Worm (Caenorhabditis elegans) whole organism, L2 larva: ENCODE results near the gene nlp-17.

ENCODE experiments used
- C34F6.9 ChIP-seq: fragments of 150-350 bp; optimal IDR thresholded peaks from 2 replicates; lab custom pipeline; 2014; ENCODE audit warnings: missing biosample characterization, missing genetic modification characterization
- R02D3.7 ChIP-seq: fragments of 150-350 bp; optimal IDR thresholded peaks from 2 replicates; lab custom pipeline; 2014; ENCODE audit warnings: missing biosample characterization, missing genetic modification characterization
- Y55F3AM.14 ChIP-seq: fragments of 200-800 bp; sonication (Bioruptor generic); optimal IDR thresholded peaks from 2 replicates; lab custom pipeline; 2018; ENCODE audit warnings: mild to moderate bottlenecking, missing genetic modification characterization, missing compliant biosample characterization
- ZK546.5 ChIP-seq: sonication (generic microtip); optimal IDR thresholded peaks from 2 replicates; lab custom pipeline; 2017; ENCODE audit warnings: missing biosample characterization, missing genetic modification characterization
- alr-1 ChIP-seq: fragments of 150-350 bp; optimal IDR thresholded peaks from 2 replicates; lab custom pipeline; 2014; ENCODE audit warnings: missing biosample characterization, missing genetic modification characterization
- aly-2 ChIP-seq: fragments of 150-350 bp; optimal IDR thresholded peaks from 2 replicates; lab custom pipeline; 2014; ENCODE audit warnings: missing biosample characterization, missing genetic modification characterization
- ama-1 ChIP-seq: fragments of 150-350 bp; optimal IDR thresholded peaks from 2 replicates; lab custom pipeline; 2018; ENCODE audit warnings: inconsistent platforms
- blmp-1 ChIP-seq: sonication (generic microtip); optimal IDR thresholded peaks from 2 replicates; lab custom pipeline; 2017; ENCODE audit warnings: missing genetic modification characterization, mild to moderate bottlenecking, missing compliant biosample characterization, antibody characterized with exemption, moderate library complexity; ENCODE audit not compliant: insufficient read depth
- ceh-16 ChIP-seq: fragments of 150-350 bp; optimal IDR thresholded peaks from 2 replicates; lab custom pipeline; 2014; ENCODE audit warnings: missing biosample characterization, missing genetic modification characterization
- ceh-82 ChIP-seq: fragments of 150-350 bp; optimal IDR thresholded peaks from 2 replicates; lab custom pipeline; 2014; ENCODE audit warnings: missing biosample characterization, missing genetic modification characterization
- elt-1 ChIP-seq: fragments of 150-350 bp; optimal IDR thresholded peaks from 2 replicates; lab custom pipeline; 2014; ENCODE audit warnings: missing biosample characterization, missing genetic modification characterization
- fos-1 ChIP-seq: fragments of 150-350 bp; optimal IDR thresholded peaks from 2 replicates; lab custom pipeline; 2014; ENCODE audit warnings: missing biosample characterization, missing genetic modification characterization
- gmeb-1 ChIP-seq: fragments of 150-350 bp; optimal IDR thresholded peaks from 2 replicates; lab custom pipeline; 2014; ENCODE audit warnings: missing biosample characterization, missing genetic modification characterization
- lin-11 ChIP-seq: fragments of 150-350 bp; sonication (generic microtip); optimal IDR thresholded peaks from 2 replicates; lab custom pipeline; 2014; ENCODE audit warnings: missing biosample characterization, missing genetic modification characterization, inconsistent platforms, mixed read lengths
- lin-13 ChIP-seq: fragments of 150-350 bp; optimal IDR thresholded peaks from 2 replicates; lab custom pipeline; 2014; ENCODE audit warnings: missing biosample characterization, missing genetic modification reagents, missing genetic modification characterization
- lin-39 ChIP-seq: fragments of 150-350 bp; optimal IDR thresholded peaks from 2 replicates; lab custom pipeline; 2014; ENCODE audit warnings: missing biosample characterization, missing genetic modification reagents, missing genetic modification characterization
- mab-5 ChIP-seq: fragments of 150-350 bp; optimal IDR thresholded peaks from 2 replicates; lab custom pipeline; 2014; ENCODE audit warnings: missing biosample characterization, missing genetic modification characterization
- nhr-10 ChIP-seq: sonication (generic microtip); optimal IDR thresholded peaks from 2 replicates; lab custom pipeline; 2017; ENCODE audit warnings: missing biosample characterization, missing genetic modification characterization
- nhr-11 ChIP-seq: fragments of 150-350 bp; optimal IDR thresholded peaks from 2 replicates; lab custom pipeline; 2014; ENCODE audit warnings: missing biosample characterization, missing genetic modification characterization
- nhr-12 ChIP-seq: fragments of 150-350 bp; optimal IDR thresholded peaks from 2 replicates; lab custom pipeline; 2014; ENCODE audit warnings: missing biosample characterization, missing genetic modification characterization
- nhr-129 ChIP-seq: fragments of 150-350 bp; optimal IDR thresholded peaks from 2 replicates; lab custom pipeline; 2014; ENCODE audit warnings: missing biosample characterization, missing genetic modification characterization
- nhr-21 ChIP-seq: fragments of 150-350 bp; optimal IDR thresholded peaks from 2 replicates; lab custom pipeline; 2014; ENCODE audit warnings: missing biosample characterization, missing genetic modification characterization
- nhr-237 ChIP-seq: fragments of 150-350 bp; optimal IDR thresholded peaks from 2 replicates; lab custom pipeline; 2014; ENCODE audit warnings: missing biosample characterization, missing genetic modification characterization
- nhr-25 ChIP-seq: fragments of 150-350 bp; sonication (generic microtip); optimal IDR thresholded peaks from 3 replicates; lab custom pipeline; 2014; ENCODE audit warnings: missing biosample characterization, missing genetic modification characterization
- nhr-77 ChIP-seq: fragments of 150-350 bp; optimal IDR thresholded peaks from 2 replicates; lab custom pipeline; 2014; ENCODE audit warnings: missing biosample characterization, missing genetic modification characterization
- sem-4 ChIP-seq: fragments of 150-350 bp; optimal IDR thresholded peaks from 2 replicates; lab custom pipeline; 2014; ENCODE audit warnings: missing biosample characterization, missing genetic modification reagents, missing genetic modification characterization
- sma-3 ChIP-seq: sonication (generic microtip); optimal IDR thresholded peaks from 2 replicates; lab custom pipeline; 2016; ENCODE audit warnings: missing genetic modification reagents, missing genetic modification characterization, missing compliant biosample characterization
- sma-9 ChIP-seq, 2 experiments: fragments of 150-350 bp in 1 of 2; sonication (generic microtip) in 1 of 2; optimal IDR thresholded peaks; 2 replicates each; lab custom pipeline; 2014 to 2016; ENCODE audit warnings: missing genetic modification characterization in 2 of 2, mild to moderate bottlenecking in 1 of 2, missing biosample characterization in 1 of 2, missing compliant biosample characterization in 1 of 2, missing genetic modification reagents in 1 of 2, moderate library complexity in 1 of 2
- snpc-4 ChIP-seq: fragments of 150-350 bp; optimal IDR thresholded peaks from 2 replicates; lab custom pipeline; 2014; ENCODE audit warnings: missing biosample characterization, missing genetic modification characterization
- unc-39 ChIP-seq: fragments of 150-350 bp; optimal IDR thresholded peaks from 2 replicates; lab custom pipeline; 2014; ENCODE audit warnings: missing biosample characterization, missing genetic modification characterization
- unc-62 ChIP-seq: fragments of 150-350 bp; optimal IDR thresholded peaks from 2 replicates; lab custom pipeline; 2014; ENCODE audit warnings: missing biosample characterization, missing genetic modification reagents, missing genetic modification characterization
- zag-1 ChIP-seq: fragments of 150-350 bp; optimal IDR thresholded peaks from 2 replicates; lab custom pipeline; 2014; ENCODE audit warnings: missing biosample characterization, missing genetic modification characterization
- ztf-1 ChIP-seq: fragments of 200-800 bp; sonication (Bioruptor generic); conservative IDR thresholded peaks from 2 replicates; pipeline ENCODE4 v1.3.6; 2022; ENCODE audit warnings: missing genetic modification characterization, missing compliant biosample characterization
- ztf-4 ChIP-seq: fragments of 150-350 bp; optimal IDR thresholded peaks from 2 replicates; lab custom pipeline; 2014; ENCODE audit warnings: missing biosample characterization, missing genetic modification characterization

Gene nlp-17

ce11 chrIV:13483596-13483995 lies 22.0 kb downstream of the nlp-17 start:
- TF ChIP-seq aly-2 (tag; lab: Kevin White, UChicago) (no peak), ceh-16 (tag; lab: Kevin White, UChicago) (no peak), nhr-237 (tag; lab: Kevin White, UChicago) (no peak), ztf-4 (no peak), sma-9 (GFP tag; optimal IDR thresholded peaks at IDR 0.05; lab: Kevin White, UChicago) (no peak), sma-9 (tag; optimal IDR thresholded peaks at IDR 0.05; lab: Kevin White, UChicago) (no peak), sem-4 (tag; lab: Kevin White, UChicago) (no peak), C34F6.9 (no peak), nhr-77 (no peak), nhr-10 (no peak), nhr-129 (tag; lab: Kevin White, UChicago) (no peak), unc-39 (no peak), nhr-12 (tag; lab: Kevin White, UChicago) (no peak), ztf-1 (GFP tag; lab: Robert Waterston, UW) (no peak)
- TF ChIP-seq, all 48 proteins: peak for 0

- no peak for TF ChIP-seq lin-11 (tag; lab: Kevin White, UChicago)
- TF ChIP-seq R02D3.7, result no peak
- no peak for TF ChIP-seq nhr-21 (tag; lab: Kevin White, UChicago)
- no peak for TF ChIP-seq nhr-10
- TF ChIP-seq ceh-16 (tag; lab: Kevin White, UChicago), result no peak
- no peak for TF ChIP-seq snpc-4 (tag; lab: Kevin White, UChicago)
- TF ChIP-seq fos-1 (tag; lab: Kevin White, UChicago), result no peak
- no peak for TF ChIP-seq ceh-82 (tag; lab: Kevin White, UChicago)
- no peak for TF ChIP-seq ztf-4
- no peak for TF ChIP-seq ama-1
- TF ChIP-seq ztf-1 (GFP tag; lab: Robert Waterston, UW), result no peak
- no peak for TF ChIP-seq nhr-237 (tag; lab: Kevin White, UChicago)
- no peak for TF ChIP-seq nhr-25 (tag; lab: Kevin White, UChicago)
- TF ChIP-seq, all 48 proteins: peak for 0
These were observed 23.1 kb downstream of the nlp-17 start, which contains the start of gene Y38H8A.1 for ce11 chrIV:13482469-13482868. Y38H8A.1 (plus strand) TSS chrIV:13482769.

- no peak for TF ChIP-seq elt-1 (tag; lab: Kevin White, UChicago)
- no peak for TF ChIP-seq nhr-129 (tag; lab: Kevin White, UChicago)
- TF ChIP-seq gmeb-1 (tag; lab: Kevin White, UChicago), result no peak
- TF ChIP-seq ztf-1 (GFP tag; lab: Robert Waterston, UW), result no peak
- TF ChIP-seq Y55F3AM.14 (GFP tag; lab: Kevin White, UChicago), result no peak
- TF ChIP-seq unc-62 (GFP tag; lab: Kevin White, UChicago), result no peak
- TF ChIP-seq ztf-4, result no peak
- TF ChIP-seq zag-1, result no peak
- no peak for TF ChIP-seq nhr-11 (tag; lab: Kevin White, UChicago)
- TF ChIP-seq lin-13, result no peak
- TF ChIP-seq sma-9 (GFP tag; optimal IDR thresholded peaks at IDR 0.05; lab: Kevin White, UChicago), result no peak
- TF ChIP-seq sma-9 (tag; optimal IDR thresholded peaks at IDR 0.05; lab: Kevin White, UChicago), result no peak
- no peak for TF ChIP-seq unc-39
- TF ChIP-seq ZK546.5 (tag; lab: Kevin White, UChicago), result no peak
- no peak for TF ChIP-seq lin-39 (tag; lab: Kevin White, UChicago)
- no peak for TF ChIP-seq nhr-10
- TF ChIP-seq, all 48 proteins: peak for 0
These were observed 31.4 kb downstream of the nlp-17 start, which contains the start of gene Y38H8A.2 for ce11 chrIV:13474132-13474531. Y38H8A.2 (plus strand) TSS chrIV:13474432.

ce11 chrIV:13472011-13472410 lies 33.6 kb downstream of the nlp-17 start, which contains the start of the genes ttbk-8.1 and Y38H8A.4:
ttbk-8.1 (plus strand) TSS chrIV:13472311.
Y38H8A.4 (minus strand) TSS chrIV:13472376.
- no peak for TF ChIP-seq zag-1
- no peak for TF ChIP-seq elt-1 (tag; lab: Kevin White, UChicago)
- no peak for TF ChIP-seq blmp-1
- TF ChIP-seq nhr-12 (tag; lab: Kevin White, UChicago), result no peak

- TF ChIP-seq sma-3 (no peak), mab-5 (no peak)
These were observed 39.8 kb downstream of the nlp-17 start, which contains the start of gene fezf-1 for ce11 chrIV:13465797-13466196. fezf-1 (plus strand) TSS chrIV:13466097.

ce11 chrIV:13460876-13461275 lies 44.7 kb downstream of the nlp-17 start, which contains the start of gene Y38H8A.12:
Y38H8A.12 (minus strand) TSS chrIV:13460976.
- TF ChIP-seq alr-1 (tag; lab: Kevin White, UChicago), result no peak
